Fruit fly (Drosophila melanogaster): ENCODE data around the gene CG15531.

CG15531 gene

DNA sequence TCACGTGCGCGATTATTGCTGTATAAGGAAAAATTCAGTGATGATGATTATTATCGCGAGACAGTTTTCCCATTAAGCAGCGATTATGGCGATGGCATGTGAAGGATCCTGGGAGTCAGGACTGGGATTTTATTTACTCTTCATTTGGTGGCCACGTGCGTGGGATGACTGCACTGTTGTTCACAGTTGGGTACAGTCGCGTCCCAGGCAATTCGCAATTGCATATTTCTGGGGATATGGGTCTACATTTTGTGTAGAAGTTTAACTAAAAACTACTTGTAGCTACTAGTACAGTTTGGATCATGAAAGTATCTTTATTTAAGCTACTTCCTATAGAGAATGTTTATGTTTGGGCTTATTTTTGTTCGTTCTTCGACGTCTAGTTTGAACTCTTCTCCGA is 41.0 kb upstream of the CG15531 start:
- TF ChIP-seq H2.0 (GFP tag; IDR thresholded peaks at IDR 0.05) (0 out of 2 replicates have a peak, but pooled peaks have one; percentile 17), Xbp1 (GFP tag; optimal IDR thresholded peaks at IDR 0.05) (peak; percentile 32), TFAM (GFP tag; optimal IDR thresholded peaks at IDR 0.05) (no peak), fru (optimal IDR thresholded peaks at IDR 0.05) (no peak), gcm2 (GFP tag; optimal IDR thresholded peaks at IDR 0.05) (no peak), CG14441 (GFP tag; IDR thresholded peaks at IDR 0.05) (no peak), Fer3 (tag; optimal IDR thresholded peaks at IDR 0.05) (no peak), CG15073 (GFP tag; optimal IDR thresholded peaks at IDR 0.05) (peak; percentile 98), sisA (GFP tag; IDR thresholded peaks at IDR 0.05) (no peak), CG13296 (GFP tag; optimal IDR thresholded peaks at IDR 0.05) (no peak), zen2 (GFP tag; IDR thresholded peaks at IDR 0.05; ENCODE audit: partially characterized antibody) (no peak), lov (optimal IDR thresholded peaks at IDR 0.05) (no peak), lov (GFP tag; IDR thresholded peaks at IDR 0.05) (no peak), lola (GFP tag; optimal IDR thresholded peaks at IDR 0.05) (no peak), Taf1 (GFP tag; IDR thresholded peaks at IDR 0.05) (no peak), Asciz (GFP tag; optimal IDR thresholded peaks at IDR 0.05) (no peak), CTCF (GFP tag; optimal IDR thresholded peaks at IDR 0.05) (peak; percentile 28), fd96Cb (tag; optimal IDR thresholded peaks at IDR 0.05) (no peak), Med (GFP tag) (peak; percentile 39), CG14710 (tag; optimal IDR thresholded peaks at IDR 0.05) (no peak), ash1 (GFP tag; optimal IDR thresholded peaks at IDR 0.05) (no peak), CG2199 (GFP tag; IDR thresholded peaks at IDR 0.05) (peak; percentile 84; the same call in 2 of the 3 replicates), Rfx (GFP tag; IDR thresholded peaks at IDR 0.05) (peak; percentile 44; the same call in 1 of the 2 replicates), CG8290 (GFP tag; optimal IDR thresholded peaks at IDR 0.05) (no peak), CG8290 (tag; optimal IDR thresholded peaks at IDR 0.05) (peak in 1 of 2 experiments; percentile 23), nom (GFP tag; optimal IDR thresholded peaks at IDR 0.05) (no peak), CG31224 (GFP tag; IDR thresholded peaks at IDR 0.05) (no peak)

DNA sequence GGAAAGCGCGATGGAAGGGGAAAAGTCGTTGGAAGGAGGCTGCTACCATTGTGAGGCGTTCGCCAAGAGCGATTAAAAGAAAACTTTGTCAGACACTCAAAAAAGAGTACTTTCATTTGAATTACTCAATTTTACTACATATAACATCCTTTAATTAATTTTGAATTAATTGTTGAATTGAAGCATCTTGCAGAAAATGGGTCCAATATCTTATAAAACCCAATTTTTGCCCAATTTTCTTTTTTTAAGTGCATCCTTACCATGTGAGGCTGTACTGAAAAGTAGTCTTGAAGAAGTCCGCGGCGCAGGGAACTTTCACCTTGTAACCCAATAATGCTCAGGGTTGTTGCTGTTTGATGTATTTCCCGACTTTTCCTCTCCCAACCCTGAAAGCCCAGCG is 39.2 kb upstream of the CG15531 start:
- TF ChIP-seq CG16813 (GFP tag; IDR thresholded peaks at IDR 0.05; ENCODE audit: partially characterized antibody) (no peak), CG6654 (GFP tag; optimal IDR thresholded peaks at IDR 0.05) (no peak), onecut (GFP tag; IDR thresholded peaks at IDR 0.05) (peak; percentile 40; the same call in 1 of the 2 replicates), CG14014 (GFP tag; IDR thresholded peaks at IDR 0.05) (peak; percentile 23; the same call in 1 of the 2 replicates), CG9817 (tag; optimal IDR thresholded peaks at IDR 0.05) (peak; percentile 1), CG17612 (GFP tag; IDR thresholded peaks at IDR 0.05) (no peak), dm (GFP tag; optimal IDR thresholded peaks at IDR 0.05) (no peak), CG18011 (GFP tag; optimal IDR thresholded peaks at IDR 0.05) (no peak), CG4282 (GFP tag; optimal IDR thresholded peaks at IDR 0.05) (no peak), Xbp1 (GFP tag; optimal IDR thresholded peaks at IDR 0.05) (peak; percentile 21), klu (GFP tag; IDR thresholded peaks at IDR 0.05) (no peak), CG14860 (GFP tag; IDR thresholded peaks at IDR 0.05; ENCODE audit: partially characterized antibody) (no peak), CG17328 (GFP tag; IDR thresholded peaks at IDR 0.05) (peak; percentile 46; the same call in 1 of the 2 replicates), CG10979 (tag; optimal IDR thresholded peaks at IDR 0.05) (peak; percentile 54), dpn (GFP tag; optimal IDR thresholded peaks at IDR 0.05) (peak in 1 of 2 experiments; percentile 29), CG13123 (GFP tag; optimal IDR thresholded peaks at IDR 0.05) (no peak), prd (optimal IDR thresholded peaks at IDR 0.05) (no peak), prd (GFP tag; IDR thresholded peaks at IDR 0.05) (peak; percentile 55), sqz (GFP tag; optimal IDR thresholded peaks at IDR 0.05) (peak; percentile 4), CG8388 (GFP tag; optimal IDR thresholded peaks at IDR 0.05) (peak; percentile 46), CG18599 (GFP tag; optimal IDR thresholded peaks at IDR 0.05) (peak; percentile 60), Stat92E (GFP tag; optimal IDR thresholded peaks at IDR 0.05) (no peak), gem (tag; optimal IDR thresholded peaks at IDR 0.05) (peak; percentile 53), Jarid2 (GFP tag; optimal IDR thresholded peaks at IDR 0.05) (no peak), CG11695 (GFP tag; IDR thresholded peaks at IDR 0.05) (0 out of 3 replicates have a peak, but pooled peaks have one; percentile 36), CG2678 (tag; optimal IDR thresholded peaks at IDR 0.05) (peak; percentile 64), zen (tag; optimal IDR thresholded peaks at IDR 0.05) (no peak)

Measured in whole organism, embryonic.